Worm (Caenorhabditis elegans): ENCODE measurements around the gene sea-2.
A peak's percentile ranks its signal among the peaks of the same experiment; 100 is the strongest.

Gene sea-2

ce11 chrII:3911284-3911683 is 38.9 kb upstream of the sea-2 start (continued):
- TF ChIP-seq zag-1 (tag; optimal IDR thresholded peaks at IDR 0.05) (no peak), arid-1 (GFP tag; conservative IDR thresholded peaks at IDR 0.05) (no peak), nhr-6 (tag; optimal IDR thresholded peaks at IDR 0.05) (no peak), ama-1 (optimal IDR thresholded peaks at IDR 0.05) (no peak), unc-130 (GFP tag; optimal IDR thresholded peaks at IDR 0.05) (no peak), daf-16 (GFP tag; optimal IDR thresholded peaks at IDR 0.05) (peak; percentile 25 to 48), daf-16 (tag; optimal IDR thresholded peaks at IDR 0.05) (peak; percentile 99)

ce11 chrII:3911716-3912115 is 38.5 kb upstream of the sea-2 start, which contains the start of gene F53C3.1:
F53C3.1 (plus strand) TSS chrII:3912016.
- no peak for TF ChIP-seq hif-1 (tag; optimal IDR thresholded peaks at IDR 0.05)
- TF ChIP-seq nhr-77 (tag; optimal IDR thresholded peaks at IDR 0.05), result no peak
- no peak for TF ChIP-seq ceh-62 (tag; optimal IDR thresholded peaks at IDR 0.05)
- TF ChIP-seq mes-2 (tag; optimal IDR thresholded peaks at IDR 0.05; ENCODE audit: poor library complexity, severe bottlenecking), result no peak
- no peak for TF ChIP-seq Y75B8A.6 (GFP tag; IDR thresholded peaks at IDR 0.05)
- TF ChIP-seq lin-29 (GFP tag; IDR thresholded peaks at IDR 0.05), result no peak
- TF ChIP-seq lin-39 (tag; optimal IDR thresholded peaks at IDR 0.05), result no peak
- no peak for TF ChIP-seq ama-1 (optimal IDR thresholded peaks at IDR 0.05)
- no peak for TF ChIP-seq daf-8 (GFP tag; IDR thresholded peaks at IDR 0.05)
- no peak for TF ChIP-seq unc-62 (GFP tag; optimal IDR thresholded peaks at IDR 0.05 in 1 of 2)
- no peak for TF ChIP-seq unc-62 (tag; optimal IDR thresholded peaks at IDR 0.05)
- TF ChIP-seq rbr-2 (tag; optimal IDR thresholded peaks at IDR 0.05), result no peak
- TF ChIP-seq pqm-1 (tag; optimal IDR thresholded peaks at IDR 0.05), result no peak
- no peak for TF ChIP-seq aha-1 (tag)
- no peak for TF ChIP-seq daf-12 (tag; optimal IDR thresholded peaks at IDR 0.05)
- no peak for TF ChIP-seq lin-15B (tag; optimal IDR thresholded peaks at IDR 0.05)
- no peak for TF ChIP-seq lim-7 (GFP tag; IDR thresholded peaks at IDR 0.05)

- TF ChIP-seq ces-1 (GFP tag; optimal IDR thresholded peaks at IDR 0.05) (no peak), ceh-28 (tag; optimal IDR thresholded peaks at IDR 0.05) (peak; percentile 79)
Measured at ce11 chrII:3913673-3914072, 36.5 kb upstream of the sea-2 start.

- TF ChIP-seq unc-62 (GFP tag; optimal IDR thresholded peaks at IDR 0.05 in 1 of 2) (peak in 1 of 2 experiments; percentile 6), unc-62 (tag; optimal IDR thresholded peaks at IDR 0.05) (no peak), aha-1 (tag) (peak; percentile 66), tra-1 (GFP tag; IDR thresholded peaks at IDR 0.05) (0 out of 2 replicates have a peak, but pooled peaks have one; percentile 7), duxl-1 (tag; optimal IDR thresholded peaks at IDR 0.05; ENCODE audit: poor library complexity) (no peak)
Measured at ce11 chrII:3917985-3918633, 32.1 kb upstream of the sea-2 start.

ce11 chrII:3920611-3921010 is 29.6 kb upstream of the sea-2 start:
- TF ChIP-seq T20F7.1 (GFP tag; optimal IDR thresholded peaks at IDR 0.05) (no peak), lin-39 (tag; optimal IDR thresholded peaks at IDR 0.05) (no peak), nhr-11 (tag; optimal IDR thresholded peaks at IDR 0.05) (no peak), set-16 (GFP tag; IDR thresholded peaks at IDR 0.05) (peak; percentile 61; the same call in 1 of the 2 replicates)

ce11 chrII:3922696-3923095 is 27.5 kb upstream of the sea-2 start:
- TF ChIP-seq tra-1 (GFP tag; IDR thresholded peaks at IDR 0.05) (no peak), tag-97 (GFP tag; IDR thresholded peaks at IDR 0.05) (no peak), ZK337.2 (GFP tag; IDR thresholded peaks at IDR 0.05) (no peak), unc-39 (tag; optimal IDR thresholded peaks at IDR 0.05) (no peak), ceh-28 (tag; optimal IDR thresholded peaks at IDR 0.05) (peak; percentile 80), php-3 (GFP tag; IDR thresholded peaks at IDR 0.05) (no peak), daf-19 (GFP tag; conservative IDR thresholded peaks at IDR 0.05) (no peak)

Data from whole organism, L4 larva.